Worm (Caenorhabditis elegans) whole organism, early embryonic: ENCODE data around the gene nap-1.

ENCODE experiments used
- B0310.2 ChIP-seq: sonication (generic microtip); optimal IDR thresholded peaks from 2 replicates; lab custom pipeline; 2016; ENCODE audit warnings: mild to moderate bottlenecking, missing genetic modification characterization, missing compliant biosample characterization
- F13C5.2 ChIP-seq: sonication (generic microtip); optimal IDR thresholded peaks from 2 replicates; lab custom pipeline; 2017; ENCODE audit warnings: mild to moderate bottlenecking, missing genetic modification characterization, inconsistent platforms, missing compliant biosample characterization
- ama-1 ChIP-seq: fragments of 150-350 bp; optimal IDR thresholded peaks from 2 replicates; lab custom pipeline; 2014
- ceh-13 ChIP-seq: fragments of 200-800 bp; sonication (Bioruptor generic); optimal IDR thresholded peaks from 2 replicates; lab custom pipeline; 2018; ENCODE audit warnings: mild to moderate bottlenecking, missing genetic modification characterization, missing compliant biosample characterization
- ceh-36 ChIP-seq: sonication (generic microtip); optimal IDR thresholded peaks from 2 replicates; lab custom pipeline; 2016; ENCODE audit warnings: missing genetic modification characterization, inconsistent platforms, missing compliant biosample characterization
- ets-7 ChIP-seq: sonication (generic microtip); optimal IDR thresholded peaks from 2 replicates; lab custom pipeline; 2016; ENCODE audit warnings: missing genotype, missing genetic modification characterization, missing compliant biosample characterization
- flt-1 ChIP-seq: fragments of 200-800 bp; sonication (Bioruptor generic); IDR thresholded peaks from 2 replicates; pipeline ENCODE4 v1.3.6; 2022; ENCODE audit warnings: missing genetic modification characterization, missing compliant biosample characterization
- hmg-4 ChIP-seq: fragments of 200-800 bp; sonication (Bioruptor generic); optimal IDR thresholded peaks from 2 replicates; lab custom pipeline; 2018; ENCODE audit warnings: mild to moderate bottlenecking, missing genetic modification characterization, missing compliant biosample characterization
- pes-1 ChIP-seq: fragments of 200-800 bp; sonication (Bioruptor generic); IDR thresholded peaks from 2 replicates; pipeline ENCODE4 v1.3.6; 2022; ENCODE audit warnings: missing genetic modification reagents, missing genetic modification characterization, missing compliant biosample characterization
- scrt-1 ChIP-seq: fragments of 200-800 bp; sonication (Bioruptor generic); IDR thresholded peaks from 2 replicates; pipeline ENCODE4 v1.3.6; 2022; ENCODE audit warnings: missing genetic modification characterization, missing compliant biosample characterization
- sea-1 ChIP-seq: fragments of 200-800 bp; sonication (Bioruptor generic); conservative IDR thresholded peaks from 2 replicates; pipeline ENCODE4 v1.3.6; 2022; ENCODE audit warnings: missing genetic modification characterization, missing compliant biosample characterization
- tbx-11 ChIP-seq: fragments of 200-800 bp; sonication (Bioruptor generic); IDR thresholded peaks from 2 replicates; pipeline ENCODE4 v1.3.6; 2022; ENCODE audit warnings: missing genetic modification characterization, missing compliant biosample characterization
- tbx-37 ChIP-seq: fragments of 200-800 bp; sonication (Bioruptor generic); conservative IDR thresholded peaks from 2 replicates; pipeline ENCODE4 v1.3.6; 2022; ENCODE audit warnings: missing genetic modification reagents, missing genetic modification characterization, missing compliant biosample characterization

ce11 chrIV:8333954-8333987 is 45.3 kb downstream of the nap-1 start, which contains the start of gene his-31:
- TF ChIP-seq tbx-37 (GFP tag; lab: Robert Waterston, UW) (no peak), ceh-13 (GFP tag; lab: Kevin White, UChicago) (no peak), ama-1 (lab: Kevin White, UChicago) (no peak), scrt-1 (no peak), pes-1 (GFP tag; lab: Robert Waterston, UW) (no peak), flt-1 (GFP tag; lab: Robert Waterston, UW) (no peak), sea-1 (no peak), tbx-11 (no peak), B0310.2 (tag; lab: Kevin White, UChicago) (no peak), F13C5.2 (tag; lab: Kevin White, UChicago) (no peak), hmg-4 (GFP tag; lab: Kevin White, UChicago) (no peak), ceh-36 (no peak), ets-7 (tag; lab: Kevin White, UChicago) (no peak)
